Fruit fly (Drosophila melanogaster) whole organism, embryonic: ENCODE measurements around the gene CG42402.

ENCODE experiments used
- BtbVII ChIP-seq: fragments of 200-800 bp; sonication (Bioruptor generic); optimal IDR thresholded peaks from 3 replicates; lab custom pipeline; 2017; ENCODE audit warnings: missing biosample characterization, mild to moderate bottlenecking, missing genetic modification characterization
- CG13424 ChIP-seq: fragments of 200-800 bp; sonication (Bioruptor generic); optimal IDR thresholded peaks from 2 replicates; lab custom pipeline; 2019; ENCODE audit warnings: missing biosample characterization, mild to moderate bottlenecking, missing genetic modification characterization, moderate library complexity
- CG18599 ChIP-seq: fragments of 200-800 bp; sonication (Bioruptor generic); optimal IDR thresholded peaks from 3 replicates; lab custom pipeline; 2017; ENCODE audit warnings: missing biosample characterization, missing genetic modification characterization, mild to moderate bottlenecking, moderate library complexity, missing genetic modification reagents
- CG9817 ChIP-seq: fragments of 200-800 bp; sonication (Bioruptor generic); optimal IDR thresholded peaks from 2 replicates; lab custom pipeline; 2018; ENCODE audit warnings: missing biosample characterization, mild to moderate bottlenecking, missing genetic modification characterization, moderate library complexity
- HHEX ChIP-seq: fragments of 200-800 bp; sonication (Bioruptor generic); optimal IDR thresholded peaks from 3 replicates; lab custom pipeline; 2017; ENCODE audit warnings: missing biosample characterization, mild to moderate bottlenecking, missing genetic modification characterization, missing genetic modification reagents
- Lpt ChIP-seq: fragments of >200 bp; optimal IDR thresholded peaks from 2 replicates; lab custom pipeline; 2018; ENCODE audit warnings: missing biosample characterization, missing genetic modification characterization
- ac ChIP-seq: fragments of 200-800 bp; sonication (Bioruptor generic); optimal IDR thresholded peaks from 3 replicates; lab custom pipeline; 2017; ENCODE audit warnings: missing biosample characterization, mild to moderate bottlenecking, missing genetic modification characterization
- br ChIP-seq: fragments of >200 bp; optimal IDR thresholded peaks from 2 replicates; lab custom pipeline; 2017
- pnt ChIP-seq: fragments of 200-800 bp; sonication (Bioruptor generic); optimal IDR thresholded peaks from 3 replicates; lab custom pipeline; 2016; ENCODE audit warnings: missing biosample characterization, missing genetic modification characterization

dm6 chr3R:4130281-4130863 lies 52.6 kb downstream of the CG42402 start:
- TF ChIP-seq BtbVII (GFP tag; lab: Kevin White, UChicago): no peak
- no peak for TF ChIP-seq CG13424 (tag; lab: Kevin White, UChicago)
- no peak for TF ChIP-seq pnt
- no peak for TF ChIP-seq ac
- TF ChIP-seq Lpt (GFP tag; lab: Kevin White, UChicago): no peak
- no peak for TF ChIP-seq CG18599 (GFP tag; lab: Kevin White, UChicago)
- TF ChIP-seq HHEX (GFP tag; lab: Kevin White, UChicago): no peak
- TF ChIP-seq br (lab: Kevin White, UChicago): no peak
- TF ChIP-seq CG9817 (tag; lab: Kevin White, UChicago): no peak
